Worm (Caenorhabditis elegans) whole organism, midembryonic: Measurements from ENCODE around the gene K09E2.2.

Experiments used
- T22C8.4 ChIP-seq: fragments of 200-800 bp; sonication (Bioruptor generic); IDR thresholded peaks from 2 replicates; pipeline ENCODE4 v1.3.6; 2022; ENCODE audit warnings: missing genetic modification characterization, missing compliant biosample characterization
- cog-1 ChIP-seq: sonication (generic microtip); optimal IDR thresholded peaks from 2 replicates; lab custom pipeline; 2016; ENCODE audit warnings: missing genetic modification characterization, missing compliant biosample characterization
- flt-1 ChIP-seq: fragments of 200-800 bp; sonication (Bioruptor generic); IDR thresholded peaks from 2 replicates; pipeline ENCODE4 v1.3.6; 2022; ENCODE audit warnings: missing genetic modification characterization, missing compliant biosample characterization
- klf-2 ChIP-seq: fragments of 200-800 bp; sonication (Bioruptor generic); conservative IDR thresholded peaks from 2 replicates; pipeline ENCODE4 v1.3.6; 2022; ENCODE audit warnings: missing genetic modification reagents, missing genetic modification characterization, missing compliant biosample characterization
- med-1 ChIP-seq: sonication (generic microtip); optimal IDR thresholded peaks from 2 replicates; lab custom pipeline; 2017; ENCODE audit warnings: missing genetic modification characterization, mild to moderate bottlenecking, missing compliant biosample characterization, antibody characterized with exemption, missing genetic modification reagents; ENCODE audit not compliant: insufficient read depth
- ref-1 ChIP-seq: fragments of 200-800 bp; sonication (Bioruptor generic); conservative IDR thresholded peaks from 2 replicates; pipeline ENCODE4 v1.3.6; 2022; ENCODE audit warnings: missing genetic modification reagents, missing genetic modification characterization, missing compliant biosample characterization
- tab-1 ChIP-seq: fragments of 200-800 bp; sonication (Bioruptor generic); IDR thresholded peaks from 2 replicates; pipeline ENCODE4 v1.3.6; 2022; ENCODE audit warnings: missing genetic modification characterization, missing compliant biosample characterization
- ztf-23 ChIP-seq: fragments of 200-800 bp; sonication (Bioruptor generic); IDR thresholded peaks from 2 replicates; pipeline ENCODE4 v1.3.6; 2022; ENCODE audit warnings: missing genetic modification reagents, missing genetic modification characterization, missing compliant biosample characterization
- ztf-29 ChIP-seq: fragments of 200-800 bp; sonication (Bioruptor generic); IDR thresholded peaks from 2 replicates; pipeline ENCODE4 v1.3.6; 2022; ENCODE audit warnings: missing genetic modification reagents, missing genetic modification characterization, missing compliant biosample characterization

DNA sequence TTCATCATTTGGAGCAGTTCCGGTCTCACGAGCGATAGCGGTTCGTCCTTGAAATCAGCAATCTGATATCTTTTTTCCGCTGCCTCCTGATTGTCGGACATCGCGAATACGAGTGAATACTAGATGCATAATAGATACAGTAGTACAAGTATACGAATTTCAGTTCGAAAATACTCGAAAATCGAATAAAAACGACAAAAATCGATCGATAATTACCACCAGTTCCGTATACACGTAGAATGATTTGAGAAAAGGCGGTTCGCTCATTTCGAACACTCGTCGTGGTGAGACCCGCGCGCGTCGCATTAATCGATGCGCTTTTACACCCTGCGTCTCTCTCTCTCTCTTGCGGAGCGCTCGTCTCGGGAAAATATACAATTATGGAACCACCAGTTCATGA lies 25.9 kb upstream of the K09E2.2 start, which contains the start of gene F12D9.2:
- TF ChIP-seq cog-1 (no peak), ref-1 (no peak), flt-1 (GFP tag; lab: Robert Waterston, UW) (no peak), tab-1 (GFP tag; lab: Robert Waterston, UW) (no peak), T22C8.4 (no peak), med-1 (GFP tag; lab: Kevin White, UChicago) (no peak), ztf-23 (no peak), klf-2 (no peak), ztf-29 (GFP tag; lab: Robert Waterston, UW) (no peak)
